Fruit fly (Drosophila melanogaster): ENCODE measurements around the gene CG43120.

CG43120 gene

DNA sequence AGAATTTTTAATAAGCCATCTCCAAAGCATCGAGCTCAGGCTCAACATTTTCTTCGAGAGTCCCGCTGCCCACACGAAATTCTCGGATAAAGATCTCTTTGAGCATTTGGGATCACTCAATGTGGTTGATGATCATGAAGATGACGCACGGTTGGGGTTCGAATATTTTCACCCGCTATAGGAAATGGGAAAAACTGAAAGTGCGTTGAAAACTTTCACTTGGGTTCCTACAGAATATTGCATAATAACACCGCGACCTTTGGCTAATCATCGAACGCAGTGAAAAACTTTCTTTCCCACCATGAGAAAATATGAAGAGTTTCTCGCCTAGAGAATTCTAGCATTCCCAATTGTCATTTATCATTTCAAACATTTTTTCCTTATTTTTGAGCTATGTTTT lies 47.2 kb downstream of the CG43120 start:
- no peak for TF ChIP-seq rgr (GFP tag; optimal IDR thresholded peaks at IDR 0.05)
- TF ChIP-seq lola (GFP tag; optimal IDR thresholded peaks at IDR 0.05) = no peak
- no peak for TF ChIP-seq OdsH (GFP tag; optimal IDR thresholded peaks at IDR 0.05)
- TF ChIP-seq Vsx2 (GFP tag; optimal IDR thresholded peaks at IDR 0.05; ENCODE audit: partially characterized antibody) = no peak
- no peak for TF ChIP-seq Dfd (GFP tag; optimal IDR thresholded peaks at IDR 0.05)
- no peak for TF ChIP-seq Hnf4 (GFP tag; optimal IDR thresholded peaks at IDR 0.05)
- no peak for TF ChIP-seq HLH106 (tag; optimal IDR thresholded peaks at IDR 0.05)
- TF ChIP-seq jim (GFP tag; optimal IDR thresholded peaks at IDR 0.05) = no peak
- TF ChIP-seq Dif (GFP tag; optimal IDR thresholded peaks at IDR 0.05; ENCODE audit: partially characterized antibody) = no peak
- TF ChIP-seq brk (GFP tag; optimal IDR thresholded peaks at IDR 0.05) = no peak

DNA sequence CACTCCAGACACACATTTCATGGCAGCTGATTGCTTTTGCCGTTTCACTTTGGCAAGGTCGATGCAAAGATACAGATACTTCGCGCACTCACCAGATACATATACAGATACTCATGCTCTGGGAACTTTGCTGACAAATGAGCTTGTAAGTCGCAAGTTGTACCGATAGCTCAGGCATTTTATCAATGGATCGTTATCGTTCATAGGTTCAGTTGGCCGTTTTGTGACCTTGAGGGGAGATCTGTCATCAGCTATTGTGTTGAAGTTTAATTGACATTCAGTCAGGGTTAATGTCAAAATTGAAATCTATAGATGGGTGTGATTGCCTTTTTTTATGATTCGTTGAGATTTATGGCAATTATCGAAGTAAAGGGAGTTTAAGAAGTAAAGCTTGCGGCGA lies 50.5 kb downstream of the CG43120 start:
- TF ChIP-seq Mio (GFP tag; optimal IDR thresholded peaks at IDR 0.05) = no peak
- no peak for TF ChIP-seq Abd-B (GFP tag; optimal IDR thresholded peaks at IDR 0.05)
- TF ChIP-seq dl (GFP tag; optimal IDR thresholded peaks at IDR 0.05; ENCODE audit: insufficient read depth in 1 of 2, partially characterized antibody in 2 of 2) = no peak
- no peak for TF ChIP-seq CG32264 (GFP tag; optimal IDR thresholded peaks at IDR 0.05)
- no peak for TF ChIP-seq ey (GFP tag; optimal IDR thresholded peaks at IDR 0.05)
- no peak for TF ChIP-seq brk (GFP tag; optimal IDR thresholded peaks at IDR 0.05)
